Worm (Caenorhabditis elegans) whole organism, late embryonic: ENCODE measurements around the gene srd-45.
"Not testable (repeated sequence)": the region's sequence is repeated elsewhere in the genome, so short reads cannot be mapped to it uniquely, and the experiment has no call there.

ENCODE experiments used
- C08G9.2 ChIP-seq: sonication (generic microtip); optimal IDR thresholded peaks from 2 replicates; lab custom pipeline; 2016; ENCODE audit warnings: mild to moderate bottlenecking, missing genetic modification characterization, moderate library complexity, missing compliant biosample characterization
- K09A11.1 ChIP-seq: sonication (generic microtip); optimal IDR thresholded peaks from 2 replicates; lab custom pipeline; 2017; ENCODE audit warnings: antibody characterized with exemption, mild to moderate bottlenecking, missing genetic modification characterization, missing compliant biosample characterization; ENCODE audit not compliant: insufficient read depth
- T23F11.4 ChIP-seq: fragments of 200-800 bp; sonication (Bioruptor generic); optimal IDR thresholded peaks from 2 replicates; lab custom pipeline; 2018; ENCODE audit warnings: mild to moderate bottlenecking, missing genetic modification characterization, missing compliant biosample characterization
- Y22D7AL.16 ChIP-seq: sonication (generic microtip); optimal IDR thresholded peaks from 2 replicates; lab custom pipeline; 2016; ENCODE audit warnings: missing genetic modification characterization, missing compliant biosample characterization
- ahr-1 ChIP-seq: sonication (generic microtip); optimal IDR thresholded peaks from 2 replicates; lab custom pipeline; 2016; ENCODE audit warnings: missing genetic modification characterization, missing compliant biosample characterization
- ama-1 ChIP-seq: fragments of 150-350 bp; optimal IDR thresholded peaks from 2 replicates; lab custom pipeline; 2014
- ceh-18 ChIP-seq: sonication (generic microtip); optimal IDR thresholded peaks from 2 replicates; lab custom pipeline; 2016; ENCODE audit warnings: missing genetic modification characterization, missing compliant biosample characterization
- ceh-22 ChIP-seq: sonication (generic microtip); optimal IDR thresholded peaks from 2 replicates; lab custom pipeline; 2017; ENCODE audit warnings: missing biosample characterization, missing genetic modification characterization
- ceh-24 ChIP-seq: sonication (generic microtip); optimal IDR thresholded peaks from 2 replicates; lab custom pipeline; 2016; ENCODE audit warnings: mild to moderate bottlenecking, missing genetic modification characterization, missing compliant biosample characterization
- ceh-30 ChIP-seq: fragments of 150-350 bp; optimal IDR thresholded peaks from 2 replicates; lab custom pipeline; 2014; ENCODE audit warnings: missing biosample characterization, missing genetic modification characterization
- ceh-48 ChIP-seq: sonication (generic microtip); optimal IDR thresholded peaks from 2 replicates; lab custom pipeline; 2016; ENCODE audit warnings: missing genetic modification characterization, inconsistent platforms, missing compliant biosample characterization
- che-1 ChIP-seq: sonication (generic microtip); optimal IDR thresholded peaks from 2 replicates; lab custom pipeline; 2016; ENCODE audit warnings: mild to moderate bottlenecking, missing genetic modification characterization, missing compliant biosample characterization
- dve-1 ChIP-seq: sonication (generic microtip); optimal IDR thresholded peaks from 2 replicates; lab custom pipeline; 2017; ENCODE audit warnings: antibody characterized with exemption, mild to moderate bottlenecking, missing genetic modification characterization, missing compliant biosample characterization
- ets-4 ChIP-seq: sonication (generic microtip); optimal IDR thresholded peaks from 2 replicates; lab custom pipeline; 2016; ENCODE audit warnings: missing genetic modification characterization, missing compliant biosample characterization
- eyg-1 ChIP-seq: sonication (generic microtip); optimal IDR thresholded peaks from 2 replicates; lab custom pipeline; 2016; ENCODE audit warnings: missing genotype, missing genetic modification characterization, missing compliant biosample characterization
- hlh-13 ChIP-seq: fragments of 200-800 bp; sonication (Bioruptor generic); optimal IDR thresholded peaks from 2 replicates; lab custom pipeline; 2018; ENCODE audit warnings: mild to moderate bottlenecking, missing genetic modification characterization, missing compliant biosample characterization
- hlh-30 ChIP-seq: sonication (generic microtip); optimal IDR thresholded peaks from 2 replicates; lab custom pipeline; 2017; ENCODE audit warnings: antibody characterized with exemption, missing genetic modification characterization, missing compliant biosample characterization; ENCODE audit not compliant: insufficient read depth
- hlh-6 ChIP-seq: sonication (generic microtip); optimal IDR thresholded peaks from 2 replicates; lab custom pipeline; 2016; ENCODE audit warnings: missing genotype, missing genetic modification characterization, missing compliant biosample characterization
- hlh-8 ChIP-seq: sonication (generic microtip); optimal IDR thresholded peaks from 2 replicates; lab custom pipeline; 2016; ENCODE audit warnings: missing genotype, missing genetic modification characterization, missing compliant biosample characterization
- lim-6 ChIP-seq: sonication (generic microtip); optimal IDR thresholded peaks from 2 replicates; lab custom pipeline; 2016; ENCODE audit warnings: missing genetic modification characterization, missing compliant biosample characterization
- madf-2 ChIP-seq: sonication (generic microtip); optimal IDR thresholded peaks from 2 replicates; lab custom pipeline; 2017; ENCODE audit warnings: missing genetic modification characterization, missing compliant biosample characterization
- npax-4 ChIP-seq: sonication (generic microtip); optimal IDR thresholded peaks from 2 replicates; lab custom pipeline; 2016; ENCODE audit warnings: missing genetic modification characterization, missing compliant biosample characterization
- pag-3 ChIP-seq: sonication (generic microtip); optimal IDR thresholded peaks from 2 replicates; lab custom pipeline; 2016; ENCODE audit warnings: missing compliant biosample characterization, missing genetic modification characterization, borderline replicate concordance
- pax-1 ChIP-seq: fragments of 150-350 bp; optimal IDR thresholded peaks from 2 replicates; lab custom pipeline; 2014; ENCODE audit warnings: missing biosample characterization, missing genetic modification characterization
- pha-4 ChIP-seq: fragments of 150-350 bp; optimal IDR thresholded peaks from 2 replicates; lab custom pipeline; 2018; ENCODE audit warnings: missing biosample characterization, missing genetic modification reagents, missing genetic modification characterization
- pros-1 ChIP-seq: fragments of 150-350 bp; optimal IDR thresholded peaks from 2 replicates; lab custom pipeline; 2014; ENCODE audit warnings: missing biosample characterization, missing genetic modification reagents, missing genetic modification characterization
- rnt-1 ChIP-seq: sonication (generic microtip); optimal IDR thresholded peaks from 2 replicates; lab custom pipeline; 2016; ENCODE audit warnings: missing genetic modification characterization, missing compliant biosample characterization
- sdc-2 ChIP-seq: sonication (generic microtip); optimal IDR thresholded peaks from 2 replicates; lab custom pipeline; 2016; ENCODE audit warnings: missing genotype, missing genetic modification characterization, missing compliant biosample characterization
- sox-4 ChIP-seq: sonication (generic microtip); optimal IDR thresholded peaks from 2 replicates; lab custom pipeline; 2017; ENCODE audit warnings: mild to moderate bottlenecking, missing genetic modification characterization, inconsistent platforms, missing compliant biosample characterization
- tbx-2 ChIP-seq: sonication (generic microtip); optimal IDR thresholded peaks from 2 replicates; lab custom pipeline; 2016; ENCODE audit warnings: missing genetic modification characterization, missing compliant biosample characterization
- tbx-7 ChIP-seq: sonication (generic microtip); optimal IDR thresholded peaks from 2 replicates; lab custom pipeline; 2016; ENCODE audit warnings: missing genotype, missing genetic modification characterization, missing compliant biosample characterization
- unc-42 ChIP-seq: sonication (generic microtip); optimal IDR thresholded peaks from 2 replicates; lab custom pipeline; 2016; ENCODE audit warnings: missing genotype, missing genetic modification characterization, missing compliant biosample characterization
- ztf-16 ChIP-seq: sonication (generic microtip); optimal IDR thresholded peaks from 2 replicates; lab custom pipeline; 2017; ENCODE audit warnings: missing genetic modification characterization, missing compliant biosample characterization

Gene srd-45

ce11 chrX:12302755-12303154, 26.0 kb upstream of the srd-45 start, which contains the start of gene dot-1.3:
Gene dot-1.3 (minus strand): TSS chrX:12302855.
- not testable (repeated sequence) for TF ChIP-seq T23F11.4 (GFP tag; lab: Kevin White, UChicago); ceh-22 (tag; lab: Kevin White, UChicago); dve-1 (tag; lab: Kevin White, UChicago)

ce11 chrX:12304231-12304630, 24.5 kb upstream of the srd-45 start:
- TF ChIP-seq Y22D7AL.16 (tag; lab: Kevin White, UChicago): no peak

DNA sequence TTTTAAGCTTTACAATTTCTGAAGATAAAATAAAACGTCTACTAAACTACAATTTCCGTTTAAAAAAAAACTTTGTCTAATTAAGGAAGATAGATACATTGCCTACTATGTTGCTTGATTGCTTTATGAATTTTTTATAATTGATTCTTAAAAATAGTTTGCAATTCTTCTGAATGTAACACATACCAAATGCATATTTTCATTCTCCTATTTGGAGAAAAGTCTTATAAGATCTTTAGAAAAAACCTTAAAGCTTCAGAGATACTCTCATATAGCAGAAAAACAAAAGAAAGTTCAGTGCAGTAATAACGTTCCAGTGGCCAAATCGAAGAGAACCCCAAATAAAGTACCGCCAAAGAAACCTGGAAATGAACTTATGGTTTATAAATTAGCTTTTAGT, 22.2 kb upstream of the srd-45 start, which contains the start of gene phf-32:
Gene phf-32 (plus strand): TSS at position 301 of the 400 bp plus-strand sequence.
- TF ChIP-seq pax-1 (no peak), pros-1 (tag; lab: Kevin White, UChicago) (no peak), sox-4 (no peak)

DNA sequence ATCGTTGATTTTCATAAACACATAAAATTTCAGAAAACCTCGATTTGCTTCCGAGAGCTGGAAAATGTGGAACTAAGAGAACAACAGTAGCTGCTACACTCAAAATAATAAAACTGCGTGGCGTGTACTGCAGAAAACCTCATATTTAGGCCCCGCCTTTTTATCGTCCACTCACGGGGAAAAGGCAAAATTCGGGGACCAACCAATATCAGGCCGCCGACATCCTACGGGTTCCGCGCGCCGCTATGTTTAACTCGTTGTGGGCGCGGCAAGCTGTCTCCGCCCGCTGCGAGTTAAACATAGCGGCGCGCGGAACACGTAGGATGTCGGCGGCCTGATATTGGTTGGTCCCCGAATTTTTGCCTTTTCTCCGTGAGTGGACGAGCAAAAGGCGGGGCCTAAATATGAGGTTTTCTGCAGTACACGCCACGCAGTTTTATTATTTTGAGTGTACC, 20.7 kb upstream of the srd-45 start, which contains the start of gene F17A2.16:
Gene F17A2.16 (plus strand): TSS at position 405 of the 455 bp plus-strand sequence.
- not testable (repeated sequence) for TF ChIP-seq rnt-1, unc-42, hlh-8 (tag; lab: Kevin White, UChicago)

ce11 chrX:12313779-12314178, 15.0 kb upstream of the srd-45 start:
- no peak for TF ChIP-seq pax-1

- TF ChIP-seq ceh-18 (tag; lab: Kevin White, UChicago) (no peak), pag-3 (tag; lab: Kevin White, UChicago) (no peak), ztf-16 (tag; lab: Kevin White, UChicago) (no peak), che-1 (tag; lab: Kevin White, UChicago) (no peak), npax-4 (tag; lab: Kevin White, UChicago) (no peak), ahr-1 (tag; lab: Kevin White, UChicago) (no peak), eyg-1 (tag; lab: Kevin White, UChicago) (no peak), K09A11.1 (tag; lab: Kevin White, UChicago) (no peak), sdc-2 (tag; lab: Kevin White, UChicago) (no peak), ceh-48 (tag; lab: Kevin White, UChicago) (no peak), dve-1 (tag; lab: Kevin White, UChicago) (no peak), hlh-13 (GFP tag; lab: Kevin White, UChicago) (no peak), Y22D7AL.16 (tag; lab: Kevin White, UChicago) (no peak), ceh-24 (tag; lab: Kevin White, UChicago) (no peak), ama-1 (lab: Kevin White, UChicago) (no peak)
Observed at ce11 chrX:12314395-12314794, 14.4 kb upstream of the srd-45 start.

DNA sequence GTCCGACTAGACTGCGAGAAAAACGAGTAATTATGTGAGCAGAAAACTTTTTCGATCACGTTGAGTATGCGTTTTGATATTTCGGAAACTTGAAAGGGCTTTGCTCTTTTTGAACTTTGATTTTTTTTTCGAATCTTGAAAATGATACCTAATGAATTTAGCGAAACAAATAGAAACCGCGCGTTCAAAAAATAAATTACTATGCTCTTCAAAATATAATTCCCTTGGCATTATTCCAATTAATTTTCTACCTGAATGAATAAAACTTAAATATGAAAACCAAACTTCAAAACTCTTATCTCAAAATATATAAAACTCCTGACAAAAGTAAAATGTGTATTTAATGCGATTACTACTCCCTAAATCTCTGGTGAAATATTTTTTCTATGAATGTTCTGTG, 13.5 kb upstream of the srd-45 start, which contains the start of gene xtr-2:
Gene xtr-2 (plus strand): TSS at position 301 of the 400 bp plus-strand sequence.
- no peak for TF ChIP-seq ceh-30 (tag; lab: Kevin White, UChicago)

DNA sequence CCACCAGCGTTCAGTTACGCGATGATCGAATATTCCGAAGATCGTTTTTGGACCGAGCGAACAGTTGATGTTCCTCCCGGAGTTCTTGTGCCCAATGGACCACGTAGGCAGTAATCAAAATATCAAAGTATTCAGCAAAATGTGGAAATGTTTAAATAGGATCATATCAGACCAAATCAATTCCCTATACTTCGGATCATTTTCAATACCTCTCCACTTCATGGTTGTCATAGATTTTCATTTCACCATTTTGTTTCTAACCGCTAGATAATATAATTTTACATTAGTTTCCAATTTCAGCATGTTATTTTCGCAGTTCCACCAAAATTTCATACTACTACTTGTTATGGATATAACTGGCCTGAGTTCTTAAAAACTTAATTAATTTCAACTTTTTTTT, 11.2 kb upstream of the srd-45 start:
- TF ChIP-seq madf-2 (tag; lab: Kevin White, UChicago) (no peak), dve-1 (tag; lab: Kevin White, UChicago) (no peak), tbx-7 (tag; lab: Kevin White, UChicago) (no peak), ceh-48 (tag; lab: Kevin White, UChicago) (no peak), pha-4 (no peak), hlh-30 (no peak), K09A11.1 (tag; lab: Kevin White, UChicago) (no peak), tbx-2 (tag; lab: Kevin White, UChicago) (no peak), unc-42 (tag; lab: Kevin White, UChicago) (no peak), hlh-6 (tag; lab: Kevin White, UChicago) (no peak), ets-4 (tag; lab: Kevin White, UChicago) (no peak), C08G9.2 (tag; lab: Kevin White, UChicago) (no peak), lim-6 (tag; lab: Kevin White, UChicago) (no peak)
